Fruit fly (Drosophila melanogaster) whole organism, embryonic: ENCODE data around the gene CG33523.

Source experiments
- Aef1 ChIP-seq: fragments of 200-800 bp; sonication (Bioruptor generic); IDR thresholded peaks from 3 replicates; pipeline ENCODE4 v1.3.6; 2022; ENCODE audit warnings: missing biosample characterization, missing genetic modification characterization
- Atf-2 ChIP-seq: fragments of 200-800 bp; sonication (Bioruptor generic); optimal IDR thresholded peaks from 2 replicates; lab custom pipeline; 2016; ENCODE audit warnings: missing biosample characterization, missing genetic modification characterization
- CG11247 ChIP-seq: fragments of 200-800 bp; sonication (Bioruptor generic); IDR thresholded peaks from 2 replicates; pipeline ENCODE4 v1.3.6; 2022; ENCODE audit warnings: missing biosample characterization, missing genetic modification characterization
- CG15269 ChIP-seq: fragments of 200-800 bp; sonication (Bioruptor generic); optimal IDR thresholded peaks from 2 replicates; lab custom pipeline; 2018; ENCODE audit warnings: missing biosample characterization, mild to moderate bottlenecking, missing genetic modification characterization, moderate library complexity
- CG15479 ChIP-seq: fragments of 200-800 bp; sonication (Bioruptor generic); optimal IDR thresholded peaks from 3 replicates; lab custom pipeline; 2019; ENCODE audit warnings: missing biosample characterization, mild to moderate bottlenecking, missing genetic modification characterization, moderate library complexity
- CG15696 ChIP-seq: fragments of 200-800 bp; sonication (Bioruptor generic); optimal IDR thresholded peaks from 2 replicates; lab custom pipeline; 2019; ENCODE audit warnings: missing biosample characterization, mild to moderate bottlenecking, missing genetic modification characterization, moderate library complexity
- CG18476 ChIP-seq: fragments of 200-800 bp; sonication (Bioruptor generic); optimal IDR thresholded peaks from 2 replicates; lab custom pipeline; 2016; ENCODE audit warnings: missing biosample characterization, mild to moderate bottlenecking, missing genetic modification characterization
- CG2678 ChIP-seq: fragments of 200-800 bp; sonication (Bioruptor generic); optimal IDR thresholded peaks from 3 replicates; lab custom pipeline; 2019; ENCODE audit warnings: missing biosample characterization, mild to moderate bottlenecking, missing genetic modification characterization, moderate library complexity
- CG30403 ChIP-seq: fragments of 200-800 bp; sonication (Bioruptor generic); optimal IDR thresholded peaks from 3 replicates; lab custom pipeline; 2016; ENCODE audit warnings: missing biosample characterization, missing genetic modification characterization
- CG34376 ChIP-seq: fragments of 200-800 bp; sonication (Bioruptor generic); optimal IDR thresholded peaks from 2 replicates; lab custom pipeline; 2018; ENCODE audit warnings: missing biosample characterization, mild to moderate bottlenecking, missing genetic modification characterization
- CG34422 ChIP-seq: fragments of 200-800 bp; sonication (Bioruptor generic); IDR thresholded peaks from 3 replicates; pipeline ENCODE4 v1.3.6; 2022; ENCODE audit warnings: missing biosample characterization, missing genetic modification characterization
- CG3847 ChIP-seq: fragments of 200-800 bp; sonication (Bioruptor generic); IDR thresholded peaks from 2 replicates; pipeline ENCODE4 v1.3.6; 2022; ENCODE audit warnings: missing biosample characterization, missing genetic modification characterization
- CG7786 ChIP-seq: fragments of 200-800 bp; sonication (Bioruptor generic); optimal IDR thresholded peaks from 2 replicates; lab custom pipeline; 2016; ENCODE audit warnings: missing biosample characterization, missing genetic modification characterization
- CG7839 ChIP-seq: fragments of 200-800 bp; sonication (Bioruptor generic); optimal IDR thresholded peaks from 3 replicates; lab custom pipeline; 2018; ENCODE audit warnings: missing biosample characterization, mild to moderate bottlenecking, missing genetic modification characterization, moderate library complexity
- CG8478 ChIP-seq: fragments of >200 bp; optimal IDR thresholded peaks from 2 replicates; lab custom pipeline; 2018
- CG9932 ChIP-seq: fragments of 200-800 bp; sonication (Bioruptor generic); IDR thresholded peaks from 2 replicates; pipeline ENCODE4 v1.3.6; 2022; ENCODE audit warnings: missing biosample characterization, missing genetic modification characterization
- D ChIP-seq, 2 experiments: fragments of 200-800 bp in 1 of 2; fragments of >200 bp in 1 of 2; sonication (Bioruptor generic) in 1 of 2; optimal IDR thresholded peaks; 2 replicates in 1 of 2; 3 replicates in 1 of 2; lab custom pipeline; 2017; ENCODE audit warnings: mild to moderate bottlenecking in 1 of 2, missing biosample characterization in 1 of 2, missing genetic modification characterization in 1 of 2, missing genetic modification reagents in 1 of 2
- Ets65A ChIP-seq: fragments of 200-800 bp; sonication (Bioruptor generic); peaks from one replicate; lab custom pipeline; 2016; ENCODE audit warnings: missing biosample characterization, missing genetic modification characterization
- Hr39 ChIP-seq: fragments of >200 bp; optimal IDR thresholded peaks from 2 replicates; lab custom pipeline; 2017
- Oaz ChIP-seq: fragments of 200-800 bp; sonication (Bioruptor generic); IDR thresholded peaks from 2 replicates; pipeline ENCODE4 v1.3.6; 2022; ENCODE audit warnings: missing biosample characterization, missing genetic modification characterization
- Rfx ChIP-seq: fragments of 200-800 bp; sonication (Bioruptor generic); IDR thresholded peaks from 2 replicates; pipeline ENCODE4 v1.3.6; 2022; ENCODE audit warnings: missing biosample characterization, missing genetic modification characterization
- Sox102F ChIP-seq: fragments of 200-800 bp; sonication (Bioruptor generic); optimal IDR thresholded peaks from 2 replicates; lab custom pipeline; 2018; ENCODE audit warnings: missing biosample characterization, mild to moderate bottlenecking, missing genetic modification characterization, moderate library complexity
- abd-A ChIP-seq: fragments of 200-800 bp; sonication (Bioruptor generic); optimal IDR thresholded peaks from 3 replicates; lab custom pipeline; 2019; ENCODE audit warnings: missing biosample characterization, mild to moderate bottlenecking, missing genetic modification characterization, moderate library complexity
- amos ChIP-seq: fragments of 200-800 bp; sonication (Bioruptor generic); IDR thresholded peaks from 2 replicates; pipeline ENCODE4 v1.3.6; 2022; ENCODE audit warnings: missing biosample characterization, missing genetic modification characterization; ENCODE audit not compliant: partially characterized antibody
- az2 ChIP-seq: fragments of 200-800 bp; sonication (Bioruptor generic); optimal IDR thresholded peaks from 3 replicates; lab custom pipeline; 2016; ENCODE audit warnings: missing biosample characterization, missing genetic modification characterization
- br ChIP-seq: fragments of >200 bp; optimal IDR thresholded peaks from 2 replicates; lab custom pipeline; 2017
- btn ChIP-seq: fragments of 200-800 bp; sonication (Bioruptor generic); optimal IDR thresholded peaks from 2 replicates; lab custom pipeline; 2016; ENCODE audit warnings: missing biosample characterization, missing genetic modification characterization
- cad ChIP-seq: fragments of >200 bp; optimal IDR thresholded peaks from 2 replicates; lab custom pipeline; 2017; ENCODE audit warnings: missing biosample characterization, missing genetic modification characterization
- chinmo ChIP-seq: fragments of 200-800 bp; sonication (Bioruptor generic); IDR thresholded peaks from 4 replicates; pipeline ENCODE4 v1.3.6; 2022; ENCODE audit warnings: missing biosample characterization, missing genetic modification characterization; ENCODE audit not compliant: partially characterized antibody
- crol ChIP-seq: fragments of 200-800 bp; sonication (Bioruptor generic); IDR thresholded peaks from 2 replicates; pipeline ENCODE4 v1.3.6; 2022; ENCODE audit warnings: missing biosample characterization, missing genetic modification characterization
- da ChIP-seq: fragments of 200-800 bp; sonication (Bioruptor generic); optimal IDR thresholded peaks from 2 replicates; lab custom pipeline; 2016; ENCODE audit warnings: missing biosample characterization, missing genetic modification characterization
- eve ChIP-seq, 2 experiments: fragments of >200 bp; optimal IDR thresholded peaks; 2 replicates each; lab custom pipeline; 2017; ENCODE audit warnings: missing biosample characterization in 2 of 2, missing genetic modification characterization in 2 of 2
- fru ChIP-seq: fragments of >200 bp; optimal IDR thresholded peaks from 2 replicates; lab custom pipeline; 2017
- gro ChIP-seq: fragments of 200-800 bp; sonication (Bioruptor generic); optimal IDR thresholded peaks from 2 replicates; lab custom pipeline; 2016; ENCODE audit warnings: missing biosample characterization, missing genetic modification characterization
- gsb-n ChIP-seq: fragments of 200-800 bp; sonication (Bioruptor generic); optimal IDR thresholded peaks from 3 replicates; lab custom pipeline; 2018; ENCODE audit warnings: missing biosample characterization, mild to moderate bottlenecking, missing genetic modification characterization
- hkb ChIP-seq, 2 experiments: fragments of 200-800 bp in 1 of 2; fragments of >200 bp in 1 of 2; sonication (Bioruptor generic) in 1 of 2; IDR thresholded peaks in 1 of 2; optimal IDR thresholded peaks in 1 of 2; 2 replicates each; pipeline versions ENCODE4 v1.3.6 to Lab custom; 2017 to 2022; ENCODE audit warnings: missing biosample characterization in 1 of 2, missing genetic modification characterization in 1 of 2
- kni ChIP-seq: fragments of 200-800 bp; sonication (Bioruptor generic); optimal IDR thresholded peaks from 3 replicates; lab custom pipeline; 2017; ENCODE audit warnings: mild to moderate bottlenecking, missing biosample characterization, missing genetic modification reagents, missing genetic modification characterization
- nau ChIP-seq: fragments of 200-800 bp; sonication (Bioruptor generic); optimal IDR thresholded peaks from 3 replicates; lab custom pipeline; 2017; ENCODE audit warnings: missing biosample characterization, mild to moderate bottlenecking, missing genetic modification characterization, missing genetic modification reagents
- oc ChIP-seq: fragments of 200-800 bp; sonication (Bioruptor generic); optimal IDR thresholded peaks from 2 replicates; lab custom pipeline; 2018; ENCODE audit warnings: missing biosample characterization, mild to moderate bottlenecking, missing genetic modification characterization, moderate library complexity
- sd ChIP-seq: fragments of 200-800 bp; sonication (Bioruptor generic); optimal IDR thresholded peaks from 3 replicates; lab custom pipeline; 2018; ENCODE audit warnings: missing biosample characterization, mild to moderate bottlenecking, missing genetic modification characterization, moderate library complexity
- sima ChIP-seq: fragments of 200-800 bp; sonication (Bioruptor generic); optimal IDR thresholded peaks from 2 replicates; lab custom pipeline; 2016; ENCODE audit warnings: missing biosample characterization, missing genetic modification characterization
- slbo ChIP-seq: fragments of 200-800 bp; sonication (Bioruptor generic); IDR thresholded peaks from 2 replicates; pipeline ENCODE4 v1.3.6; 2022; ENCODE audit warnings: missing biosample characterization, missing genetic modification characterization
- sqz ChIP-seq: fragments of 200-800 bp; sonication (Bioruptor generic); optimal IDR thresholded peaks from 3 replicates; lab custom pipeline; 2018; ENCODE audit warnings: missing biosample characterization, mild to moderate bottlenecking, missing genetic modification characterization
- sug ChIP-seq: fragments of 200-800 bp; optimal IDR thresholded peaks from 2 replicates; lab custom pipeline; 2019; ENCODE audit warnings: missing biosample characterization, mild to moderate bottlenecking, missing genetic modification characterization, moderate library complexity
- tin ChIP-seq: fragments of 200-800 bp; sonication (Bioruptor generic); optimal IDR thresholded peaks from 3 replicates; lab custom pipeline; 2016; ENCODE audit warnings: missing biosample characterization, missing genetic modification characterization
- tll ChIP-seq, 2 experiments: fragments of 200-800 bp in 1 of 2; fragments of >200 bp in 1 of 2; sonication (Bioruptor generic) in 1 of 2; optimal IDR thresholded peaks; 2 replicates each; lab custom pipeline; 2017 to 2019; ENCODE audit warnings: missing biosample characterization in 2 of 2, missing genetic modification characterization in 2 of 2, mild to moderate bottlenecking in 1 of 2, moderate library complexity in 1 of 2
- twi ChIP-seq: fragments of 200-800 bp; optimal IDR thresholded peaks from 2 replicates; lab custom pipeline; 2019; ENCODE audit warnings: missing biosample characterization, mild to moderate bottlenecking, missing genetic modification characterization, moderate library complexity
- vvl ChIP-seq: fragments of 200-800 bp; sonication (Bioruptor generic); IDR thresholded peaks from 2 replicates; pipeline ENCODE4 v1.3.6; 2022; ENCODE audit warnings: missing biosample characterization, missing genetic modification characterization

Gene CG33523

DNA sequence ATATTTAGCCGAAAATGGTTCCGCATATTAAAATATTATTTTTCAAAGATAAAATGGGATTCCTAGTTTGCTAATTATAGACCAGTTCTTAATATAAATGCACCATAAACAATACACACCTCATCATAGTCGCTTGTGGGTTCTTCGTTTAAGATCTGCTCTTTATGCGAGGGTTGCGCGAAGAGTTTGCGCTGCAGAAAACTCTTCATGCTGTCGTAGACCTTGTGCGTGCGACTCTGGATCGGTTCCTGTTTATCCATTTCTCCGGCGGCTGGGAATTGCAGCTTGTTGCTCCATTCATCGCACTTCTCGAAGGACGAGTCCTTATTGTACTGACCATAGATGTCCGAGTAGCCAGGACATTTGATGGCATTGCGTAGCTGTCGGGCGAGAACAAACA, 45.0 kb downstream of the CG33523 start:
- TF ChIP-seq Ets65A (GFP tag; lab: Kevin White, UChicago): peak; percentile 48
- TF ChIP-seq cad: no peak
- peak; percentile 92 for TF ChIP-seq CG18476 (GFP tag; lab: Kevin White, UChicago)
- TF ChIP-seq tll (GFP tag; optimal IDR thresholded peaks at IDR 0.05; lab: Kevin White, UChicago): no peak
- TF ChIP-seq CG34376 (GFP tag; lab: Kevin White, UChicago): no peak

DNA sequence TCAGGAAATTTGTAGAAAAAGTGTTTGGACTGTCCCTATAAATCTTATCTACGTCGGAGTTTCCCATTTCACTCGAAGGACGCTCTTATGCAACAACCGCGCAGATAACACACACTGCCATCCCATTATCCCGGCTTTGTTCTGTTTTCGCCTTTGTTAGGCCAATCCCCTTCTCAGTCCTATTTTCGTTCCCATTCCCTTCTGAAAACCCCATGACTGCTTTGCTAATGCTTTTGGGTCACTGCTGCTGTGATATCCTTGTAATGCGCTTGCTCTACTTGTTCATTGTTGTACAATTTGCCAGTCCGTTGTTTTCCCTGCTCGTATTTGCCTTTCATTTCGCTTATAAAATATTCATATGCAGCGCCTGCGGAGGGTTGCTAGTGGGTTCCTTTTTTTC, 45.5 kb downstream of the CG33523 start:
- TF ChIP-seq az2 (GFP tag; lab: Kevin White, UChicago) (no peak), slbo (GFP tag; lab: Robert Waterston, UW) (no peak), CG15479 (GFP tag; lab: Kevin White, UChicago) (peak; percentile 27), D (optimal IDR thresholded peaks at IDR 0.05; lab: Kevin White, UChicago) (peak; percentile 50), D (GFP tag; optimal IDR thresholded peaks at IDR 0.05; lab: Kevin White, UChicago) (peak; percentile 5), hkb (optimal IDR thresholded peaks at IDR 0.05; lab: Kevin White, UChicago) (peak; percentile 61), hkb (GFP tag; IDR thresholded peaks at IDR 0.05; lab: Robert Waterston, UW) (no peak), oc (peak; percentile 65), Hr39 (lab: Kevin White, UChicago) (no peak), nau (no peak), gro (GFP tag; lab: Kevin White, UChicago) (no peak), sug (tag; lab: Kevin White, UChicago) (no peak), br (lab: Kevin White, UChicago) (no peak), sima (no peak), Atf-2 (GFP tag; lab: Kevin White, UChicago) (no peak), btn (GFP tag; lab: Kevin White, UChicago) (no peak), CG3847 (GFP tag; lab: Robert Waterston, UW) (no peak), Rfx (GFP tag; lab: Robert Waterston, UW) (no peak), amos (GFP tag; lab: Robert Waterston, UW) (no peak), Oaz (no peak)

DNA sequence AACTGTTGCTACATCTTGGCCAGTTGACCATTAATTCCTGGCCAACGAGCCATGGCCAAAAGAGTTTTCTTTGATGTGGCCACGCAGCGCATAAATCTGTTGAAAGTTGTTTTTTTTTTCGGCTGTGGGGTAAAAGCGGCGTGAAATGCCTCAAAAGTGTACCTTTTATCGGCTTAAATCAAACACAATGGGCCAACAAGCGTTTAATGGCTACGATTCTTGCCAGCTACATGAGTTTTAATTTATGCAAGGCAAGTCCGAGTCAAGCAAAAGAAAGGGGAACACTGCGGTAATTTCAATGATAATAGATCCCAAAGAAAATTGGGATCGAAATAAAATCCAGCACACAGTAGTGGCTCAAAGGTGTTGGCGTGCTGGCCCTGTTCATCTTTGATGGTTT, 46.5 kb downstream of the CG33523 start:
- TF ChIP-seq kni (GFP tag; lab: Kevin White, UChicago): peak; percentile 57
- peak; percentile 54 for TF ChIP-seq abd-A (tag; lab: Kevin White, UChicago)
- TF ChIP-seq CG30403 (GFP tag; lab: Kevin White, UChicago): no peak
- TF ChIP-seq sqz (GFP tag; lab: Kevin White, UChicago): peak; percentile 51
- peak; percentile 58 for TF ChIP-seq oc
- TF ChIP-seq tin (GFP tag; lab: Kevin White, UChicago): no peak
- TF ChIP-seq CG8478 (lab: Kevin White, UChicago): no peak
- TF ChIP-seq vvl (GFP tag; lab: Robert Waterston, UW): peak; percentile 42; the same call in 1 of the 2 replicates
- no peak for TF ChIP-seq CG15269 (tag; lab: Kevin White, UChicago)
- no peak for TF ChIP-seq CG7839

DNA sequence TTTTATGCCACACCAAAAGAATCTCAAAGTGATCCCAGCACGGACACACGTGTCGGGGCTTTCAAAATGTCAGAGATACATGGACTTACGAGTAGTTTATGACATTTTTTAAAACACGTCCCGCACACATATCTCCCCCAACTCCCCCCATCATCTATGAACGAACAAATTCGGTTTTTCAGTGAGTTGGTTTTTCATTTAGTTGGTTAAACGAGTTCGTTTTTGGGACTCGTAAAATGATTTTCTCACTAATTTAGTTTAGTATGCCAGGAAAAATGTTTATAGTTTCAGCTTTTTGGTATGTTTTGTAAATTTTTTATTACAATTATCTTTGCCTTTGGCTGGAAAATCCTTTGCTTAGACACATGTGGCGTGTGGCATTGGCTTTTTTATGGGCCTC, 47.8 kb downstream of the CG33523 start:
- TF ChIP-seq da (GFP tag; lab: Kevin White, UChicago) (no peak), CG7839 (no peak), nau (peak; percentile 45), CG34422 (no peak), abd-A (tag; lab: Kevin White, UChicago) (peak; percentile 86), gsb-n (no peak), CG11247 (GFP tag; lab: Robert Waterston, UW) (no peak), fru (lab: Kevin White, UChicago) (no peak), CG9932 (GFP tag; lab: Robert Waterston, UW) (no peak), CG2678 (tag; lab: Kevin White, UChicago) (no peak), Aef1 (GFP tag; lab: Robert Waterston, UW) (no peak), twi (peak; percentile 65), crol (GFP tag; lab: Robert Waterston, UW) (0 out of 2 replicates have a peak, but pooled peaks have one; percentile 17), eve (GFP tag; optimal IDR thresholded peaks at IDR 0.05; lab: Kevin White, UChicago) (peak in 1 of 2 experiments; percentile 9), CG7786 (GFP tag; lab: Kevin White, UChicago) (no peak), chinmo (0 out of 4 replicates have a peak, but pooled peaks have one; percentile 34), sd (tag; lab: Kevin White, UChicago) (peak; percentile 65), Sox102F (GFP tag; lab: Kevin White, UChicago) (peak; percentile 33), CG15696 (tag; lab: Kevin White, UChicago) (no peak)
